Worm (Caenorhabditis elegans): ENCODE results near the gene tra-2.

tra-2 gene

ce11 chrII:6934729-6935128 is 30.7 kb downstream of the tra-2 start:
- TF ChIP-seq cog-1 (tag; optimal IDR thresholded peaks at IDR 0.05) = no peak

- TF ChIP-seq T22C8.4 (GFP tag; IDR thresholded peaks at IDR 0.05) = no peak
These were observed 32.5 kb downstream of the tra-2 start for ce11 chrII:6932978-6933377.

- TF ChIP-seq ztf-29 (GFP tag; IDR thresholded peaks at IDR 0.05) = no peak
- no peak for TF ChIP-seq cog-1 (tag; optimal IDR thresholded peaks at IDR 0.05)
- TF ChIP-seq tab-1 (GFP tag; IDR thresholded peaks at IDR 0.05) = no peak
- TF ChIP-seq klf-2 (GFP tag; conservative IDR thresholded peaks at IDR 0.05) = no peak
- TF ChIP-seq med-1 (GFP tag; optimal IDR thresholded peaks at IDR 0.05; ENCODE audit: insufficient read depth) = no peak
- no peak for TF ChIP-seq flt-1 (GFP tag; IDR thresholded peaks at IDR 0.05)
- TF ChIP-seq ref-1 (GFP tag; conservative IDR thresholded peaks at IDR 0.05) = no peak
- no peak for TF ChIP-seq ztf-23 (GFP tag; IDR thresholded peaks at IDR 0.05)
- TF ChIP-seq T22C8.4 (GFP tag; IDR thresholded peaks at IDR 0.05) = no peak
These were observed 35.4 kb downstream of the tra-2 start for ce11 chrII:6930072-6930471.

ce11 chrII:6928416-6928815 is 37.1 kb downstream of the tra-2 start, which contains the start of gene flcn-1:
TSS of gene flcn-1 (plus strand) at chrII:6928763.
- TF ChIP-seq med-1 (GFP tag; optimal IDR thresholded peaks at IDR 0.05; ENCODE audit: insufficient read depth) (no peak), flt-1 (GFP tag; IDR thresholded peaks at IDR 0.05) (no peak), ztf-23 (GFP tag; IDR thresholded peaks at IDR 0.05) (no peak), cog-1 (tag; optimal IDR thresholded peaks at IDR 0.05) (no peak), ztf-29 (GFP tag; IDR thresholded peaks at IDR 0.05) (no peak), T22C8.4 (GFP tag; IDR thresholded peaks at IDR 0.05) (no peak), ref-1 (GFP tag; conservative IDR thresholded peaks at IDR 0.05) (no peak), tab-1 (GFP tag; IDR thresholded peaks at IDR 0.05) (no peak), klf-2 (GFP tag; conservative IDR thresholded peaks at IDR 0.05) (no peak)

ce11 chrII:6927603-6928002 is 37.9 kb downstream of the tra-2 start, which contains the start of gene F22D3.4:
TSS of gene F22D3.4 (minus strand) at chrII:6927603.
- TF ChIP-seq ztf-29 (GFP tag; IDR thresholded peaks at IDR 0.05) = no peak
- TF ChIP-seq klf-2 (GFP tag; conservative IDR thresholded peaks at IDR 0.05) = no peak
- no peak for TF ChIP-seq tab-1 (GFP tag; IDR thresholded peaks at IDR 0.05)
- no peak for TF ChIP-seq med-1 (GFP tag; optimal IDR thresholded peaks at IDR 0.05; ENCODE audit: insufficient read depth)
- TF ChIP-seq flt-1 (GFP tag; IDR thresholded peaks at IDR 0.05) = no peak
- TF ChIP-seq T22C8.4 (GFP tag; IDR thresholded peaks at IDR 0.05) = no peak
- no peak for TF ChIP-seq ztf-23 (GFP tag; IDR thresholded peaks at IDR 0.05)
- no peak for TF ChIP-seq cog-1 (tag; optimal IDR thresholded peaks at IDR 0.05)
- no peak for TF ChIP-seq ref-1 (GFP tag; conservative IDR thresholded peaks at IDR 0.05)

ce11 chrII:6927034-6927433 is 38.4 kb downstream of the tra-2 start:
- no peak for TF ChIP-seq ztf-23 (GFP tag; IDR thresholded peaks at IDR 0.05)
- TF ChIP-seq ztf-29 (GFP tag; IDR thresholded peaks at IDR 0.05) = no peak
- no peak for TF ChIP-seq ref-1 (GFP tag; conservative IDR thresholded peaks at IDR 0.05)
- no peak for TF ChIP-seq med-1 (GFP tag; optimal IDR thresholded peaks at IDR 0.05; ENCODE audit: insufficient read depth)
- no peak for TF ChIP-seq klf-2 (GFP tag; conservative IDR thresholded peaks at IDR 0.05)
- no peak for TF ChIP-seq T22C8.4 (GFP tag; IDR thresholded peaks at IDR 0.05)
- TF ChIP-seq tab-1 (GFP tag; IDR thresholded peaks at IDR 0.05) = no peak
- TF ChIP-seq cog-1 (tag; optimal IDR thresholded peaks at IDR 0.05) = no peak
- TF ChIP-seq flt-1 (GFP tag; IDR thresholded peaks at IDR 0.05) = no peak

- TF ChIP-seq med-1 (GFP tag; optimal IDR thresholded peaks at IDR 0.05; ENCODE audit: insufficient read depth) = no peak
These were observed 39.0 kb downstream of the tra-2 start for ce11 chrII:6926488-6926887.

- TF ChIP-seq cog-1 (tag; optimal IDR thresholded peaks at IDR 0.05) (peak; percentile 29), med-1 (GFP tag; optimal IDR thresholded peaks at IDR 0.05; ENCODE audit: insufficient read depth) (no peak), flt-1 (GFP tag; IDR thresholded peaks at IDR 0.05) (0 out of 2 replicates have a peak, but pooled peaks have one; percentile 51), T22C8.4 (GFP tag; IDR thresholded peaks at IDR 0.05) (no peak)
These were observed 39.4 kb downstream of the tra-2 start for ce11 chrII:6926054-6926453.

ce11 chrII:6923792-6924191 is 41.7 kb downstream of the tra-2 start:
- TF ChIP-seq tab-1 (GFP tag; IDR thresholded peaks at IDR 0.05) (no peak), ztf-23 (GFP tag; IDR thresholded peaks at IDR 0.05) (no peak), T22C8.4 (GFP tag; IDR thresholded peaks at IDR 0.05) (no peak), flt-1 (GFP tag; IDR thresholded peaks at IDR 0.05) (no peak), ztf-29 (GFP tag; IDR thresholded peaks at IDR 0.05) (no peak), cog-1 (tag; optimal IDR thresholded peaks at IDR 0.05) (no peak), klf-2 (GFP tag; conservative IDR thresholded peaks at IDR 0.05) (no peak), med-1 (GFP tag; optimal IDR thresholded peaks at IDR 0.05; ENCODE audit: insufficient read depth) (no peak)

ce11 chrII:6919363-6919851 is 46.1 kb downstream of the tra-2 start, which contains the start of gene B0252.1:
TSS of gene B0252.1 (plus strand) at chrII:6919680.
- TF ChIP-seq ztf-29 (GFP tag; IDR thresholded peaks at IDR 0.05) (no peak), ztf-23 (GFP tag; IDR thresholded peaks at IDR 0.05) (no peak), cog-1 (tag; optimal IDR thresholded peaks at IDR 0.05) (no peak), klf-2 (GFP tag; conservative IDR thresholded peaks at IDR 0.05) (no peak), T22C8.4 (GFP tag; IDR thresholded peaks at IDR 0.05) (no peak), flt-1 (GFP tag; IDR thresholded peaks at IDR 0.05) (no peak)

ce11 chrII:6918862-6919261 is 46.6 kb downstream of the tra-2 start, which contains the start of gene B0252.5:
TSS of gene B0252.5 (minus strand) at chrII:6918878.
- TF ChIP-seq cog-1 (tag; optimal IDR thresholded peaks at IDR 0.05) (no peak), med-1 (GFP tag; optimal IDR thresholded peaks at IDR 0.05; ENCODE audit: insufficient read depth) (no peak), flt-1 (GFP tag; IDR thresholded peaks at IDR 0.05) (no peak), ztf-23 (GFP tag; IDR thresholded peaks at IDR 0.05) (no peak), klf-2 (GFP tag; conservative IDR thresholded peaks at IDR 0.05) (no peak), T22C8.4 (GFP tag; IDR thresholded peaks at IDR 0.05) (no peak), ztf-29 (GFP tag; IDR thresholded peaks at IDR 0.05) (no peak)
